Worm (Caenorhabditis elegans) whole organism, L4/young adult: ENCODE results near the gene ztf-25.

ENCODE experiments used
- dao-5 ChIP-seq: sonication (generic microtip); optimal IDR thresholded peaks from 2 replicates; lab custom pipeline; 2016; ENCODE audit warnings: missing genotype, missing genetic modification characterization, moderate library complexity, missing compliant biosample characterization
- him-1 ChIP-seq: sonication (generic microtip); optimal IDR thresholded peaks from 2 replicates; lab custom pipeline; 2016; ENCODE audit warnings: missing genotype, missing genetic modification reagents, missing genetic modification characterization, missing compliant biosample characterization

DNA sequence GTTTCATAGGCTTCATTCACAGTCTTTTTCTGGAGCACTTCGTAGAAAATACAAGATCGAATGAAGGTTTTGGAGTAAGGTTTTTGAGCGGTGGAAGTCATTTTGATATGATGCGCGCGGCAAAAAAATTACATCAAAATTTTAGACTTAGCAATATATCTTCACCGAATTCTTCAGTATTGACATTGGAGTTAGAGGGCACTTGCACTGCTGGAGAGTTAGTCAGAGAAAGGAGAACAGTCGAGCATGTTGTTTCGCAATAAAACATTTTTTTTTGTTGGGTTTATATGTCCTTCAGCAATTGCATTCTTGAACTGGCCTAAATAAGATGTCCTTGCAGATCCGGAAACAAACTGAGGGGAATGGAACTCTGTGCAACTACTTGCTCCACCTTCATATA lies 35.7 kb upstream of the ztf-25 start, which contains the start of gene fbxa-171:
- TF ChIP-seq dao-5 (no peak), him-1 (tag; lab: Kevin White, UChicago) (no peak)
